Fruit fly (Drosophila melanogaster): ENCODE results near the gene CG11529.
A peak's percentile ranks its signal among the peaks of the same experiment; 100 is the strongest.

The CG11529 gene

dm6 chr3L:12163082-12163481 is 34.5 kb upstream of the CG11529 start (continued):
- TF ChIP-seq zen (tag; optimal IDR thresholded peaks at IDR 0.05) (no peak), CG13894 (tag; optimal IDR thresholded peaks at IDR 0.05) (no peak), lov (optimal IDR thresholded peaks at IDR 0.05) (no peak), lov (GFP tag; IDR thresholded peaks at IDR 0.05) (no peak), CG42726 (GFP tag; IDR thresholded peaks at IDR 0.05; ENCODE audit: partially characterized antibody) (no peak), croc (GFP tag; conservative IDR thresholded peaks at IDR 0.05) (no peak), Drgx (GFP tag; IDR thresholded peaks at IDR 0.05) (peak; percentile 18), Optix (GFP tag; IDR thresholded peaks at IDR 0.05) (no peak), az2 (GFP tag; optimal IDR thresholded peaks at IDR 0.05) (no peak), sd (tag; optimal IDR thresholded peaks at IDR 0.05) (no peak), ash1 (GFP tag; optimal IDR thresholded peaks at IDR 0.05) (no peak), Dref (GFP tag; IDR thresholded peaks at IDR 0.05) (no peak), Side (GFP tag; optimal IDR thresholded peaks at IDR 0.05) (no peak), CG1602 (GFP tag; optimal IDR thresholded peaks at IDR 0.05) (no peak), fd64A (GFP tag; optimal IDR thresholded peaks at IDR 0.05) (no peak), Mad (GFP tag; optimal IDR thresholded peaks at IDR 0.05) (no peak), Dfd (GFP tag; optimal IDR thresholded peaks at IDR 0.05) (no peak), psq (GFP tag; optimal IDR thresholded peaks at IDR 0.05) (no peak), CG3847 (GFP tag; IDR thresholded peaks at IDR 0.05) (no peak), CG2120 (GFP tag; optimal IDR thresholded peaks at IDR 0.05) (no peak), CG7357 (GFP tag; IDR thresholded peaks at IDR 0.05) (no peak), dmrt11E (tag; optimal IDR thresholded peaks at IDR 0.05) (no peak), sc (optimal IDR thresholded peaks at IDR 0.05) (no peak), sc (GFP tag; optimal IDR thresholded peaks at IDR 0.05) (no peak), CG18476 (GFP tag; optimal IDR thresholded peaks at IDR 0.05) (no peak), nmo (GFP tag; optimal IDR thresholded peaks at IDR 0.05) (peak; percentile 41), HmgD (GFP tag; optimal IDR thresholded peaks at IDR 0.05) (no peak), CG15479 (GFP tag; optimal IDR thresholded peaks at IDR 0.05) (no peak), CG7372 (GFP tag; IDR thresholded peaks at IDR 0.05) (no peak), CG14441 (GFP tag; IDR thresholded peaks at IDR 0.05) (0 out of 2 replicates have a peak, but pooled peaks have one; percentile 4), CG11560 (tag; IDR thresholded peaks at IDR 0.05) (no peak), CG12299 (tag; optimal IDR thresholded peaks at IDR 0.05) (no peak), grn (GFP tag; optimal IDR thresholded peaks at IDR 0.05) (no peak), CG7271 (tag; optimal IDR thresholded peaks at IDR 0.05) (no peak), CG13624 (GFP tag; optimal IDR thresholded peaks at IDR 0.05) (no peak), CG3065 (GFP tag; optimal IDR thresholded peaks at IDR 0.05) (no peak), sens (GFP tag) (peak; percentile 68), al (GFP tag; IDR thresholded peaks at IDR 0.05) (no peak), BtbVII (GFP tag; optimal IDR thresholded peaks at IDR 0.05) (no peak), CG4328 (GFP tag; optimal IDR thresholded peaks at IDR 0.05) (no peak), Dad (GFP tag; optimal IDR thresholded peaks at IDR 0.05) (no peak), Med (GFP tag) (peak; percentile 49), BEAF-32 (GFP tag; optimal IDR thresholded peaks at IDR 0.05) (no peak), lmd (GFP tag; IDR thresholded peaks at IDR 0.05) (0 out of 2 replicates have a peak, but pooled peaks have one; percentile 15), Tbp (GFP tag; optimal IDR thresholded peaks at IDR 0.05) (no peak), CG33213 (GFP tag; optimal IDR thresholded peaks at IDR 0.05) (no peak), CG6272 (GFP tag; IDR thresholded peaks at IDR 0.05) (no peak), CG14965 (GFP tag; optimal IDR thresholded peaks at IDR 0.05; ENCODE audit: borderline replicate concordance) (no peak), esg (GFP tag; conservative IDR thresholded peaks at IDR 0.05) (no peak), CG2199 (GFP tag; IDR thresholded peaks at IDR 0.05) (no peak), hb (GFP tag; IDR thresholded peaks at IDR 0.05; ENCODE audit: partially characterized antibody) (no peak), CG14050 (GFP tag; IDR thresholded peaks at IDR 0.05) (peak; percentile 13; the same call in 1 of the 3 replicates), sr (GFP tag; IDR thresholded peaks at IDR 0.05) (no peak)

Measured in whole organism, embryonic.